Worm (Caenorhabditis elegans): ENCODE data around the gene srh-31.

srh-31 gene

DNA sequence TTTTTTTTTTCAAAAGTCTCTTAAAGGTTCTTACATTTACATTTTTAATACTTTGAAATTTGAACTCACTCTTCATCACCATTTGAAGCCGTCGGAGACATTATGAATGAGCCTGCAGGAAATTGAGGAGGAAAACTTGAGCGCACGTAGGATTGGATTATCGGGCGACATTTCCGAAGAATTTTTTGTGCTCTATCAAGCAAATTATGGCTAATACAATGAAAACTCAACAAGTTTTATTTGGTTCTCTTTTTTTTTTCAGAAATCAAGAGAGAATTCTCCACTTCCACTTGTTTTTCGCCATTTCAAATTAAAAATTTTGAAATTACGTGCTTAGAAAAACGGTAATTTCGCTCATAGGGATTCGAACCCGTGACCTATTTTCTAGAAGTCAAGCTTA lies 39.4 kb upstream of the srh-31 start, which contains the start of gene F59A1.12:
Gene F59A1.12, minus strand, starts transcription at position 101 of the 400 bp plus-strand sequence.
- TF ChIP-seq ztf-11 (tag; optimal IDR thresholded peaks at IDR 0.05) (no peak), sem-2 (GFP tag; optimal IDR thresholded peaks at IDR 0.05) (no peak), unc-39 (tag; optimal IDR thresholded peaks at IDR 0.05) (no peak), lin-13 (tag; optimal IDR thresholded peaks at IDR 0.05) (no peak), snpc-4 (tag; optimal IDR thresholded peaks at IDR 0.05) (no peak), ces-1 (GFP tag; optimal IDR thresholded peaks at IDR 0.05) (no peak), mep-1 (tag; optimal IDR thresholded peaks at IDR 0.05) (no peak), ceh-39 (tag; optimal IDR thresholded peaks at IDR 0.05) (no peak), zip-8 (tag; optimal IDR thresholded peaks at IDR 0.05) (no peak), nhr-2 (tag; optimal IDR thresholded peaks at IDR 0.05) (no peak), unc-120 (tag; optimal IDR thresholded peaks at IDR 0.05; ENCODE audit: poor library complexity, severe bottlenecking) (no peak), nhr-237 (tag; optimal IDR thresholded peaks at IDR 0.05) (no peak), nhr-12 (tag; optimal IDR thresholded peaks at IDR 0.05) (no peak), mls-2 (tag; optimal IDR thresholded peaks at IDR 0.05) (no peak)

DNA sequence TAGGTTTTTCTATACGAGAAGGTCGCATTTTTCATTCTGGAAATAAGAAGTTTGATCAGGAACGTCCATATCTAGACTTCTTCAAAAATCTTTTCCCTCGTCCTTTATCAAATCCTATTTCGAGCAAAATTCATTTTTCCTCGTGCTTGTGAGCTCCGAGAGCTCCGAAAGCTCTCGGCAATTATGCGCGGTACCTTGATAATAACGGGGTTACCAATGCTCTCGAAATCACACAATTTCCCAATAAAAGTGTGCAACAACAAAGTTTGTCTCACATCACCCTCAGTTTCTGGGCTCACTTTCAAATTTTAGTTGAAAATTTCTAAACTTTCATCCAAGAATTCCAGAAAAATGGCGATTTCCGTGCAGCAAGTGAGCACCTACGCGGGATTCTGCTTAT lies 38.6 kb upstream of the srh-31 start, which contains the start of gene str-89:
Gene str-89, plus strand, starts transcription at position 301 of the 400 bp plus-strand sequence.
- no peak for TF ChIP-seq nhr-12 (tag; optimal IDR thresholded peaks at IDR 0.05)
- no peak for TF ChIP-seq lin-13 (tag; optimal IDR thresholded peaks at IDR 0.05)
- no peak for TF ChIP-seq nhr-2 (tag; optimal IDR thresholded peaks at IDR 0.05)
- no peak for TF ChIP-seq pha-4 (tag; optimal IDR thresholded peaks at IDR 0.05)
- TF ChIP-seq ces-1 (GFP tag; optimal IDR thresholded peaks at IDR 0.05): no peak
- no peak for TF ChIP-seq ceh-83 (GFP tag; optimal IDR thresholded peaks at IDR 0.05)
- no peak for TF ChIP-seq zip-8 (tag; optimal IDR thresholded peaks at IDR 0.05)

DNA sequence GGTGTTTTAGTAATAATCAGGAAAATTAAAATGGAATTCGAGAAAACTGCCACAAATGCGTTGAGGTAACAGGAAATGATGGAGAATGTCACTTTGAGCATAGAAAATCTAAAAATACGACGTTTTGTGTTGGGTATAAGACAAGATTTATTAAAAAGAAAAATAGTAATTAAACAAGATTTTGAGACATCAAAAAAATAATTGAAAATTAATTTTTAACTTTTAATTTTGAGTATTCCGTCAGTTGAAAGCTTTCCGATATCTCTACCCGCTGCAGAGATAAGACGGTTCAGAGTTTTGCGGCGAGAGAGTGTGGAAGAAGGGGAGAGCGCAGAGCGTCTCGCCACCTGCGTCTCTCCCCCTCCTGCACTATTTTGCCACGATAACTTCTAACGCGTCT lies 33.8 kb upstream of the srh-31 start, which contains the start of gene str-93:
Gene str-93, minus strand, starts transcription at position 101 of the 400 bp plus-strand sequence.
- TF ChIP-seq ceh-39 (tag; optimal IDR thresholded peaks at IDR 0.05): no peak
- TF ChIP-seq nhr-76 (tag; optimal IDR thresholded peaks at IDR 0.05): no peak
- TF ChIP-seq bed-3 (GFP tag; optimal IDR thresholded peaks at IDR 0.05): no peak
- no peak for TF ChIP-seq drap-1 (GFP tag; optimal IDR thresholded peaks at IDR 0.05)
- no peak for TF ChIP-seq flh-1 (GFP tag; optimal IDR thresholded peaks at IDR 0.05)
- no peak for TF ChIP-seq elt-3 (tag; optimal IDR thresholded peaks at IDR 0.05)
- no peak for TF ChIP-seq ces-1 (GFP tag; optimal IDR thresholded peaks at IDR 0.05)
- no peak for TF ChIP-seq ham-2 (GFP tag; optimal IDR thresholded peaks at IDR 0.05)
- TF ChIP-seq unc-62 (GFP tag; optimal IDR thresholded peaks at IDR 0.05): no peak
- TF ChIP-seq cnd-1 (tag; optimal IDR thresholded peaks at IDR 0.05): no peak
- TF ChIP-seq mab-5 (tag; optimal IDR thresholded peaks at IDR 0.05): no peak

DNA sequence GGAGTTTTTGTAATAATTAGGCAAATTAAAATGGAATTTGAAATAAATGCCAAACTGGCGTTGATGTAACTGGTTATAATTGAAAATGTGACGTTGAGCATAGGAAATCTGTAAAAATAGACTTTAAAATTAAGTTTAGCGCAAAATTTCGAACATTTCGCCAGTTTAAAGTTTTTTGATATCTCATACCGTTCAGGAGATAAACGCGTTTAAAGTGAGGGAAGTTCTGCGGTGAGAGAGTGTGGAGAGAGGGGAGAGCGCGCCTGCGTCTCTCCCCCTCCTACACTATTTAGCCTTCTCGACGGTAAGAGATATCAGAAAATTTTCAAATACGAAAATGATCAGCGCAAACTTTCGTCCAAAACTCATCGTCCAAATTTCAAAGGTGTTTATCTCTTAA lies 30.6 kb upstream of the srh-31 start, which contains the start of gene str-92:
Gene str-92, minus strand, starts transcription at position 101 of the 400 bp plus-strand sequence.
- no peak for TF ChIP-seq ceh-39 (tag; optimal IDR thresholded peaks at IDR 0.05)
- TF ChIP-seq lin-32 (GFP tag; optimal IDR thresholded peaks at IDR 0.05): no peak
- no peak for TF ChIP-seq flh-1 (GFP tag; optimal IDR thresholded peaks at IDR 0.05)
- no peak for TF ChIP-seq elt-3 (tag; optimal IDR thresholded peaks at IDR 0.05)
- no peak for TF ChIP-seq zip-8 (tag; optimal IDR thresholded peaks at IDR 0.05)
- no peak for TF ChIP-seq blmp-1 (tag; optimal IDR thresholded peaks at IDR 0.05)
- no peak for TF ChIP-seq M03D4.4 (tag; optimal IDR thresholded peaks at IDR 0.05)
- no peak for TF ChIP-seq lin-13 (tag; optimal IDR thresholded peaks at IDR 0.05)
- no peak for TF ChIP-seq pha-4 (tag; optimal IDR thresholded peaks at IDR 0.05)
- TF ChIP-seq drap-1 (GFP tag; optimal IDR thresholded peaks at IDR 0.05): no peak
- no peak for TF ChIP-seq nhr-28 (tag; optimal IDR thresholded peaks at IDR 0.05)
- TF ChIP-seq ceh-83 (GFP tag; optimal IDR thresholded peaks at IDR 0.05): no peak
- TF ChIP-seq nhr-76 (tag; optimal IDR thresholded peaks at IDR 0.05): no peak

DNA sequence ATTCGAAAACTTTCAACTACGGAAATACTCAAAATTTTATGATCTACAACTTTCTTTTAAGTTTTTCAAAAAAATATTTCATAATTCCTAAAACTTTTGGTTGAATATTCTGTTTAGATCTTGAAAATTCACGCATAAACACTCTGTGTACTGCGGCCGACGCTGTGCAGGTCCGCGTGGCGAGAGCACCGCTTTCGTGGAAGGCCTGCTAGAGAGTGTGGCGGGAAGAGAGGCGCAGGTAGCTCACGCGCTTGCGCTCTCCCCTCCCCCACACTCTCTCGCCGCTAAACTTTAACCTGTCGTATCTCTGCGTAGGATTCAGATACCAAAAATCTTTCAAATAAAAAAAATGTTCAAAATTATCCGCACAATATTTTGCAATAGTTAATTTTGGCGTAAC lies 23.8 kb upstream of the srh-31 start:
- TF ChIP-seq unc-62 (GFP tag; optimal IDR thresholded peaks at IDR 0.05) (no peak), mep-1 (tag; optimal IDR thresholded peaks at IDR 0.05) (no peak), ces-1 (GFP tag; optimal IDR thresholded peaks at IDR 0.05) (no peak), sem-2 (GFP tag; optimal IDR thresholded peaks at IDR 0.05) (no peak), snpc-4 (tag; optimal IDR thresholded peaks at IDR 0.05) (no peak), nhr-2 (tag; optimal IDR thresholded peaks at IDR 0.05) (no peak), drap-1 (GFP tag; optimal IDR thresholded peaks at IDR 0.05) (no peak), ceh-83 (GFP tag; optimal IDR thresholded peaks at IDR 0.05) (no peak), blmp-1 (tag; optimal IDR thresholded peaks at IDR 0.05) (no peak)

DNA sequence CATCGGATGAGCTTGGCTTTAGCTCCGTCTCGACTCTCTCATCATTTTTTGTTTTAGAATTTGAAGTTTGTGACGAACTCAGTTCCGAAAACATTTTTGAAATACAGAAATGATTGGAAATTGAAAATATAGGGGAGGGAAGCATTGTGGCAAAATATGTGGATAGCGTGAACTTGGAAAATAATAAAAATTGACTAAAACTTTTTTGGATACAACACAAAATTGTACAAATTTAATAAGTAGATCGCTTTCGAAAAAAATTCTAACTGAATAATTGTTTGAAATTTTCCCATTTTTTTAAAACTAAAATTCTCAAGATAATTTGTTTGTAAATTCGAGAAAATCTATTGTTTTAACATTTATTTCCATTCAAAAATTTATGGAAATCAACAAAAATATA lies 23.4 kb upstream of the srh-31 start, which contains the start of gene F59A1.15:
Gene F59A1.15, minus strand, starts transcription at position 101 of the 400 bp plus-strand sequence.
- TF ChIP-seq nhr-28 (tag; optimal IDR thresholded peaks at IDR 0.05) (no peak), snpc-4 (tag; optimal IDR thresholded peaks at IDR 0.05) (no peak), unc-62 (GFP tag; optimal IDR thresholded peaks at IDR 0.05) (no peak), nhr-12 (tag; optimal IDR thresholded peaks at IDR 0.05) (no peak), tbx-8 (GFP tag; optimal IDR thresholded peaks at IDR 0.05) (no peak), ztf-11 (tag; optimal IDR thresholded peaks at IDR 0.05) (no peak)
